Worm (Caenorhabditis elegans) whole organism, early embryonic: ENCODE measurements around the gene plep-1.

Experiments used
- B0310.2 ChIP-seq: sonication (generic microtip); optimal IDR thresholded peaks from 2 replicates; lab custom pipeline; 2016; ENCODE audit warnings: mild to moderate bottlenecking, missing genetic modification characterization, missing compliant biosample characterization
- ama-1 ChIP-seq: fragments of 150-350 bp; optimal IDR thresholded peaks from 2 replicates; lab custom pipeline; 2014
- ceh-13 ChIP-seq: fragments of 200-800 bp; sonication (Bioruptor generic); optimal IDR thresholded peaks from 2 replicates; lab custom pipeline; 2018; ENCODE audit warnings: mild to moderate bottlenecking, missing genetic modification characterization, missing compliant biosample characterization
- ceh-36 ChIP-seq: sonication (generic microtip); optimal IDR thresholded peaks from 2 replicates; lab custom pipeline; 2016; ENCODE audit warnings: missing genetic modification characterization, inconsistent platforms, missing compliant biosample characterization
- ets-7 ChIP-seq: sonication (generic microtip); optimal IDR thresholded peaks from 2 replicates; lab custom pipeline; 2016; ENCODE audit warnings: missing genotype, missing genetic modification characterization, missing compliant biosample characterization
- flt-1 ChIP-seq: fragments of 200-800 bp; sonication (Bioruptor generic); IDR thresholded peaks from 2 replicates; pipeline ENCODE4 v1.3.6; 2022; ENCODE audit warnings: missing genetic modification characterization, missing compliant biosample characterization
- hmbx-1 ChIP-seq: sonication (generic microtip); optimal IDR thresholded peaks from 2 replicates; lab custom pipeline; 2016; ENCODE audit warnings: mild to moderate bottlenecking, missing genetic modification characterization, missing compliant biosample characterization
- hmg-4 ChIP-seq: fragments of 200-800 bp; sonication (Bioruptor generic); optimal IDR thresholded peaks from 2 replicates; lab custom pipeline; 2018; ENCODE audit warnings: mild to moderate bottlenecking, missing genetic modification characterization, missing compliant biosample characterization
- hnd-1 ChIP-seq: sonication (generic microtip); optimal IDR thresholded peaks from 2 replicates; lab custom pipeline; 2016; ENCODE audit warnings: missing genetic modification characterization, missing compliant biosample characterization
- pes-1 ChIP-seq: fragments of 200-800 bp; sonication (Bioruptor generic); IDR thresholded peaks from 2 replicates; pipeline ENCODE4 v1.3.6; 2022; ENCODE audit warnings: missing genetic modification reagents, missing genetic modification characterization, missing compliant biosample characterization
- scrt-1 ChIP-seq: fragments of 200-800 bp; sonication (Bioruptor generic); IDR thresholded peaks from 2 replicates; pipeline ENCODE4 v1.3.6; 2022; ENCODE audit warnings: missing genetic modification characterization, missing compliant biosample characterization
- sea-1 ChIP-seq: fragments of 200-800 bp; sonication (Bioruptor generic); conservative IDR thresholded peaks from 2 replicates; pipeline ENCODE4 v1.3.6; 2022; ENCODE audit warnings: missing genetic modification characterization, missing compliant biosample characterization
- tbx-11 ChIP-seq: fragments of 200-800 bp; sonication (Bioruptor generic); IDR thresholded peaks from 2 replicates; pipeline ENCODE4 v1.3.6; 2022; ENCODE audit warnings: missing genetic modification characterization, missing compliant biosample characterization
- tbx-37 ChIP-seq: fragments of 200-800 bp; sonication (Bioruptor generic); conservative IDR thresholded peaks from 2 replicates; pipeline ENCODE4 v1.3.6; 2022; ENCODE audit warnings: missing genetic modification reagents, missing genetic modification characterization, missing compliant biosample characterization

DNA sequence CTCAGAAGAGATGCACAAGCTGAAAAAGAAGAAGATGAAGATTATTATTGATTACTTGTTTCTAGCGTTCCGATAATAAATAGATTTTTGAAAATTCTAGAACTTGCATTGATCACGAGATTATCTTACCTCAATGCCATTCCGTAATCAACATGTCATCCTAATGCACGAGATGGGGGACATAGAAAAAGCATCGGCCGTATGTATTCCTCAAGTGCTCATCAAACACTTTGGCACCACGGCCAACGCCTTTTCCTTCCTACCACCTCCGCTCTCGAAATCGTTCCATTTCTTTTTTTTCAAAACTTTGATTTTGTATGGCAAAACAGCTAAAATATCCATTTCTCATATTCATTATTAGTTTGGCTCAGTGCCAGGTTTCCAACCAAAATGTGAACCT, 46.8 kb upstream of the plep-1 start, which contains the start of gene lat-2:
- TF ChIP-seq ama-1 (no peak), flt-1 (GFP tag; lab: Robert Waterston, UW) (no peak), scrt-1 (GFP tag; lab: Robert Waterston, UW) (no peak), tbx-11 (GFP tag; lab: Robert Waterston, UW) (no peak), sea-1 (GFP tag; lab: Robert Waterston, UW) (no peak), hmg-4 (no peak), hmbx-1 (tag; lab: Kevin White, UChicago) (no peak), ceh-13 (GFP tag; lab: Kevin White, UChicago) (no peak), hnd-1 (tag; lab: Kevin White, UChicago) (no peak), ceh-36 (tag; lab: Kevin White, UChicago) (no peak), tbx-37 (no peak), pes-1 (GFP tag; lab: Robert Waterston, UW) (no peak), B0310.2 (no peak), ets-7 (no peak)
